Worm (Caenorhabditis elegans) whole organism, mixed stage, embryonic: Measurements from ENCODE around the gene F20D6.10.

ENCODE experiments used
- bed-3 ChIP-seq: fragments of 200-800 bp; sonication (Bioruptor generic); optimal IDR thresholded peaks from 3 replicates; lab custom pipeline; 2018; ENCODE audit warnings: mild to moderate bottlenecking, missing genetic modification characterization, moderate library complexity, missing compliant biosample characterization
- cnd-1 ChIP-seq: fragments of 200-800 bp; sonication (Bioruptor generic); optimal IDR thresholded peaks from 2 replicates; lab custom pipeline; 2018; ENCODE audit warnings: mild to moderate bottlenecking, missing genetic modification characterization, missing compliant biosample characterization
- elt-1 ChIP-seq: sonication (generic microtip); optimal IDR thresholded peaks from 2 replicates; lab custom pipeline; 2017; ENCODE audit warnings: missing genetic modification characterization, mild to moderate bottlenecking, missing compliant biosample characterization, antibody characterized with exemption, moderate library complexity, borderline replicate concordance; ENCODE audit not compliant: insufficient read depth
- elt-3 ChIP-seq: fragments of 150-350 bp; optimal IDR thresholded peaks from 2 replicates; lab custom pipeline; 2014; ENCODE audit warnings: missing biosample characterization, missing genetic modification characterization
- ham-2 ChIP-seq: fragments of 200-800 bp; sonication (Bioruptor generic); optimal IDR thresholded peaks from 2 replicates; lab custom pipeline; 2018; ENCODE audit warnings: mild to moderate bottlenecking, missing genetic modification characterization, missing compliant biosample characterization
- lin-13 ChIP-seq: fragments of 150-350 bp; optimal IDR thresholded peaks from 2 replicates; lab custom pipeline; 2014; ENCODE audit warnings: missing biosample characterization, missing genetic modification characterization
- mab-5 ChIP-seq: fragments of 150-350 bp; optimal IDR thresholded peaks from 2 replicates; lab custom pipeline; 2014; ENCODE audit warnings: missing biosample characterization, missing genetic modification characterization
- mls-2 ChIP-seq: sonication (generic microtip); optimal IDR thresholded peaks from 2 replicates; lab custom pipeline; 2016; ENCODE audit warnings: mild to moderate bottlenecking, missing genetic modification characterization, moderate library complexity, missing compliant biosample characterization
- nhr-237 ChIP-seq: fragments of 150-350 bp; optimal IDR thresholded peaks from 2 replicates; lab custom pipeline; 2014; ENCODE audit warnings: missing biosample characterization, missing genetic modification characterization
- tbx-8 ChIP-seq: fragments of 200-800 bp; sonication (Bioruptor generic); optimal IDR thresholded peaks from 2 replicates; lab custom pipeline; 2018; ENCODE audit warnings: mild to moderate bottlenecking, missing genetic modification characterization, moderate library complexity, missing compliant biosample characterization
- unc-120 ChIP-seq: sonication (generic microtip); optimal IDR thresholded peaks from 2 replicates; lab custom pipeline; 2017; ENCODE audit warnings: missing genetic modification characterization, missing compliant biosample characterization; ENCODE audit not compliant: poor library complexity, severe bottlenecking
- zip-8 ChIP-seq: fragments of 150-350 bp; optimal IDR thresholded peaks from 2 replicates; lab custom pipeline; 2014; ENCODE audit warnings: missing biosample characterization, missing genetic modification characterization
- ztf-11 ChIP-seq: fragments of 150-350 bp; optimal IDR thresholded peaks from 2 replicates; lab custom pipeline; 2014; ENCODE audit warnings: missing biosample characterization, missing genetic modification characterization

DNA sequence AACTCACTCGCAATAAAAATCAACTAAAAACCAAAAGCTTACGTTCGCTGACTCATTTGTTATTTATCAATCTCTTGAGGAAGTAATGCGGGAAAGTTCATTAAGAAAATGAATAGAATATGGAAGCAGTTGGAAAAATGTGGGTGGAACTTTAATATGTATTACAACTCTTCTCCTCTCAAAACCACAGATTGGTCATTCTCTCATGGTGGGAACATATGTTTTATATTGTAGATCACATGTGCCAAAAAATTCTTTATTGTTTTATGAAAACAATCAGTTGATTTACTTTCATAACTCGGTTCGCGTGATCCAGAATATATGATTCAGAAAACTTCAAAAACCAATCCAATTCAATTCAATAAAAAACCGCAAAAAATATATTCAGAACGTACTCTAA is 24.1 kb downstream of the F20D6.10 start:
- TF ChIP-seq lin-13 (tag; lab: Kevin White, UChicago) (no peak), ztf-11 (tag; lab: Kevin White, UChicago) (no peak), unc-120 (tag; lab: Kevin White, UChicago) (no peak), ham-2 (GFP tag; lab: Kevin White, UChicago) (no peak), mab-5 (no peak), zip-8 (tag; lab: Kevin White, UChicago) (no peak), elt-3 (no peak), mls-2 (tag; lab: Kevin White, UChicago) (no peak), elt-1 (tag; lab: Kevin White, UChicago) (no peak), cnd-1 (tag; lab: Kevin White, UChicago) (no peak), bed-3 (no peak), tbx-8 (GFP tag; lab: Kevin White, UChicago) (no peak), nhr-237 (no peak)
